Worm (Caenorhabditis elegans) whole organism, L1 larva: ENCODE measurements around the gene ZK354.8.
A peak's percentile ranks its signal among the peaks of the same experiment; 100 is the strongest.

Experiments
- C04F5.9 ChIP-seq: sonication (generic microtip); optimal IDR thresholded peaks from 2 replicates; lab custom pipeline; 2016; ENCODE audit warnings: missing genetic modification characterization, missing compliant biosample characterization
- F16B12.6 ChIP-seq: fragments of 150-350 bp; optimal IDR thresholded peaks from 2 replicates; lab custom pipeline; 2014; ENCODE audit warnings: missing biosample characterization, missing genetic modification characterization
- alr-1 ChIP-seq: fragments of 200-800 bp; sonication (Bioruptor generic); optimal IDR thresholded peaks from 2 replicates; lab custom pipeline; 2018; ENCODE audit warnings: borderline replicate concordance, mild to moderate bottlenecking, missing genetic modification characterization, missing compliant biosample characterization
- ama-1 ChIP-seq: fragments of 150-350 bp; optimal IDR thresholded peaks from 2 replicates; lab custom pipeline; 2014
- ceh-63 ChIP-seq: fragments of 200-800 bp; sonication (Bioruptor generic); optimal IDR thresholded peaks from 2 replicates; lab custom pipeline; 2018; ENCODE audit warnings: mild to moderate bottlenecking, missing genetic modification characterization, missing compliant biosample characterization
- dpl-1 ChIP-seq, 3 experiments: fragments of 150-350 bp in 2 of 3; sonication (generic microtip) in 1 of 3; optimal IDR thresholded peaks; 2 replicates each; lab custom pipeline; 2014 to 2017; ENCODE audit warnings: missing biosample characterization in 3 of 3, missing genetic modification characterization in 3 of 3, missing genetic modification reagents in 3 of 3
- dsc-1 ChIP-seq: sonication (generic microtip); optimal IDR thresholded peaks from 2 replicates; lab custom pipeline; 2016; ENCODE audit warnings: mild to moderate bottlenecking, missing genetic modification characterization, missing compliant biosample characterization
- efl-1 ChIP-seq, 4 experiments: fragments of 150-350 bp; optimal IDR thresholded peaks in 3 of 4; peaks in 1 of 4; 1 replicate in 1 of 4; 2 replicates in 3 of 4; lab custom pipeline; 2014; ENCODE audit warnings: missing biosample characterization in 2 of 4, missing genetic modification characterization in 2 of 4, missing genetic modification reagents in 2 of 4
- efl-3 ChIP-seq: fragments of 200-800 bp; sonication (Bioruptor generic); optimal IDR thresholded peaks from 2 replicates; lab custom pipeline; 2018; ENCODE audit warnings: mild to moderate bottlenecking, missing genetic modification characterization, missing compliant biosample characterization
- egl-13 ChIP-seq: sonication (generic microtip); optimal IDR thresholded peaks from 2 replicates; lab custom pipeline; 2016; ENCODE audit warnings: missing genotype, missing genetic modification reagents, missing genetic modification characterization, missing compliant biosample characterization
- egl-27 ChIP-seq, 2 experiments: fragments of 150-350 bp in 1 of 2; sonication (generic microtip); optimal IDR thresholded peaks; 3 replicates each; lab custom pipeline; 2017 to 2018; ENCODE audit warnings: missing biosample characterization in 2 of 2, missing genetic modification characterization in 2 of 2, missing genetic modification reagents in 2 of 2
- fkh-10 ChIP-seq: sonication (generic microtip); optimal IDR thresholded peaks from 2 replicates; lab custom pipeline; 2017; ENCODE audit warnings: missing biosample characterization, missing genetic modification reagents, missing genetic modification characterization
- fkh-8 ChIP-seq: sonication (generic microtip); optimal IDR thresholded peaks from 2 replicates; lab custom pipeline; 2016; ENCODE audit warnings: mild to moderate bottlenecking, missing genetic modification characterization, missing compliant biosample characterization
- grh-1 ChIP-seq: fragments of 200-800 bp; sonication (Bioruptor generic); IDR thresholded peaks from 2 replicates; pipeline ENCODE4 v1.3.6; 2022; ENCODE audit warnings: missing genetic modification reagents, missing genetic modification characterization, missing compliant biosample characterization
- hlh-17 ChIP-seq: fragments of 200-800 bp; sonication (Bioruptor generic); optimal IDR thresholded peaks from 2 replicates; lab custom pipeline; 2018; ENCODE audit warnings: missing genetic modification characterization, mild to moderate bottlenecking, missing compliant biosample characterization, moderate library complexity, borderline replicate concordance
- lin-14 ChIP-seq: fragments of 200-800 bp; sonication (Bioruptor generic); optimal IDR thresholded peaks from 2 replicates; lab custom pipeline; 2018; ENCODE audit warnings: mild to moderate bottlenecking, missing genetic modification characterization, moderate library complexity, missing compliant biosample characterization
- lin-35 ChIP-seq, 2 experiments: fragments of 150-350 bp; optimal IDR thresholded peaks; 2 replicates each; lab custom pipeline; 2014; ENCODE audit warnings: missing biosample characterization in 2 of 2, missing genetic modification characterization in 2 of 2, missing genetic modification reagents in 2 of 2
- lin-39 ChIP-seq: fragments of 150-350 bp; optimal IDR thresholded peaks from 2 replicates; lab custom pipeline; 2014; ENCODE audit warnings: missing biosample characterization, missing genetic modification reagents, missing genetic modification characterization
- lir-3 ChIP-seq: sonication (generic microtip); optimal IDR thresholded peaks from 2 replicates; lab custom pipeline; 2016; ENCODE audit warnings: mild to moderate bottlenecking, missing genetic modification characterization, moderate library complexity, missing compliant biosample characterization; ENCODE audit not compliant: poor library complexity
- lsy-2 ChIP-seq, 2 experiments: fragments of 150-350 bp; optimal IDR thresholded peaks; 2 replicates each; lab custom pipeline; 2014; ENCODE audit warnings: missing biosample characterization in 2 of 2, missing genetic modification characterization in 2 of 2
- mab-9 ChIP-seq: fragments of 200-800 bp; sonication (Bioruptor generic); IDR thresholded peaks from 2 replicates; pipeline ENCODE4 v1.3.6; 2022; ENCODE audit warnings: missing genetic modification reagents, missing genetic modification characterization, missing compliant biosample characterization
- mdl-1 ChIP-seq, 2 experiments: fragments of 150-350 bp; optimal IDR thresholded peaks; 2 replicates each; lab custom pipeline; 2014 to 2017; ENCODE audit warnings: missing biosample characterization in 2 of 2, missing genetic modification characterization in 2 of 2, inconsistent platforms in 1 of 2
- nhr-19 ChIP-seq: fragments of 200-800 bp; sonication (Bioruptor generic); conservative IDR thresholded peaks from 2 replicates; pipeline ENCODE4 v1.3.6; 2022; ENCODE audit warnings: missing genetic modification characterization, missing compliant biosample characterization
- nhr-20 ChIP-seq: sonication (generic microtip); optimal IDR thresholded peaks from 2 replicates; lab custom pipeline; 2016; ENCODE audit warnings: mild to moderate bottlenecking, missing genetic modification characterization, missing compliant biosample characterization
- nhr-47 ChIP-seq: sonication (generic microtip); optimal IDR thresholded peaks from 2 replicates; lab custom pipeline; 2016; ENCODE audit warnings: mild to moderate bottlenecking, missing genetic modification characterization, moderate library complexity, missing compliant biosample characterization
- nhr-71 ChIP-seq: sonication (generic microtip); optimal IDR thresholded peaks from 2 replicates; lab custom pipeline; 2016; ENCODE audit warnings: mild to moderate bottlenecking, missing genetic modification characterization, moderate library complexity, missing compliant biosample characterization
- nhr-85 ChIP-seq: sonication (generic microtip); peaks from one replicate; lab custom pipeline; 2016; ENCODE audit warnings: missing genetic modification characterization, inconsistent platforms, missing compliant biosample characterization
- nhr-90 ChIP-seq: sonication (generic microtip); optimal IDR thresholded peaks from 2 replicates; lab custom pipeline; 2016; ENCODE audit warnings: mild to moderate bottlenecking, missing genetic modification characterization, missing compliant biosample characterization; ENCODE audit not compliant: poor library complexity
- pag-3 ChIP-seq: sonication (generic microtip); optimal IDR thresholded peaks from 2 replicates; lab custom pipeline; 2017; ENCODE audit warnings: missing genetic modification characterization, mild to moderate bottlenecking, missing compliant biosample characterization, antibody characterized with exemption, borderline replicate concordance; ENCODE audit not compliant: insufficient read depth
- skn-1 ChIP-seq: fragments of 150-350 bp; optimal IDR thresholded peaks from 2 replicates; lab custom pipeline; 2014; ENCODE audit warnings: missing biosample characterization, missing genetic modification characterization
- snpc-4 ChIP-seq: fragments of 150-350 bp; optimal IDR thresholded peaks from 2 replicates; lab custom pipeline; 2014; ENCODE audit warnings: missing biosample characterization, missing genetic modification characterization
- snu-23 ChIP-seq: sonication (generic microtip); optimal IDR thresholded peaks from 2 replicates; lab custom pipeline; 2016; ENCODE audit warnings: missing genetic modification characterization, missing compliant biosample characterization
- sox-4 ChIP-seq: sonication (generic microtip); optimal IDR thresholded peaks from 2 replicates; lab custom pipeline; 2016; ENCODE audit warnings: missing genetic modification characterization, missing compliant biosample characterization
- sup-37 ChIP-seq: fragments of 200-800 bp; sonication (Bioruptor generic); optimal IDR thresholded peaks from 2 replicates; lab custom pipeline; 2018; ENCODE audit warnings: mild to moderate bottlenecking, missing genetic modification characterization, missing compliant biosample characterization
- swsn-7 ChIP-seq: sonication (generic microtip); optimal IDR thresholded peaks from 2 replicates; lab custom pipeline; 2016; ENCODE audit warnings: missing genetic modification characterization, missing compliant biosample characterization
- tbx-2 ChIP-seq: sonication (generic microtip); optimal IDR thresholded peaks from 2 replicates; lab custom pipeline; 2016; ENCODE audit warnings: missing genetic modification characterization, missing compliant biosample characterization
- tlp-1 ChIP-seq: fragments of 150-350 bp; optimal IDR thresholded peaks from 2 replicates; lab custom pipeline; 2014; ENCODE audit warnings: missing biosample characterization, missing genetic modification characterization
- unc-130 ChIP-seq: fragments of 150-350 bp; optimal IDR thresholded peaks from 2 replicates; lab custom pipeline; 2017; ENCODE audit warnings: missing biosample characterization, missing genetic modification characterization, inconsistent platforms
- unc-30 ChIP-seq: sonication (generic microtip); optimal IDR thresholded peaks from 2 replicates; lab custom pipeline; 2017; ENCODE audit warnings: missing biosample characterization, missing genetic modification characterization
- xbp-1 ChIP-seq: sonication (generic microtip); optimal IDR thresholded peaks from 2 replicates; lab custom pipeline; 2016; ENCODE audit warnings: missing genetic modification characterization, missing compliant biosample characterization
- zip-4 ChIP-seq: fragments of 200-800 bp; sonication (Bioruptor generic); optimal IDR thresholded peaks from 2 replicates; lab custom pipeline; 2018; ENCODE audit warnings: mild to moderate bottlenecking, missing genetic modification characterization, moderate library complexity, missing compliant biosample characterization
- ztf-11 ChIP-seq, 2 experiments: sonication (generic microtip); optimal IDR thresholded peaks; 2 replicates each; lab custom pipeline; 2016 to 2017; ENCODE audit warnings: missing genetic modification characterization in 2 of 2, missing biosample characterization in 1 of 2, missing compliant biosample characterization in 1 of 2
- ztf-4 ChIP-seq: fragments of 150-350 bp; optimal IDR thresholded peaks from 2 replicates; lab custom pipeline; 2014; ENCODE audit warnings: missing biosample characterization, missing genetic modification characterization

ZK354.8 gene

ce11 chrIV:5294467-5294866 is 11.5 kb downstream of the ZK354.8 start:
- TF ChIP-seq efl-1 (optimal IDR thresholded peaks at IDR 0.05; lab: Kevin White, UChicago) (no peak), efl-1 (GFP tag; optimal IDR thresholded peaks at IDR 0.05 in 1 of 2; lab: Kevin White, UChicago) (peak in 1 of 2 experiments; percentile 54), dsc-1 (tag; lab: Kevin White, UChicago) (peak; percentile 58), pag-3 (tag; lab: Kevin White, UChicago) (no peak)

ce11 chrIV:5291207-5291606 is 14.7 kb downstream of the ZK354.8 start:
- TF ChIP-seq skn-1 (tag; lab: Kevin White, UChicago) = no peak
- TF ChIP-seq lin-39 (tag; lab: Kevin White, UChicago) = no peak
- no peak for TF ChIP-seq tlp-1
- TF ChIP-seq mdl-1 (tag; optimal IDR thresholded peaks at IDR 0.05; lab: Kevin White, UChicago) = no peak
- TF ChIP-seq snu-23 (GFP tag; lab: Kevin White, UChicago) = no peak
- TF ChIP-seq tbx-2 = no peak
- TF ChIP-seq egl-27 (tag; optimal IDR thresholded peaks at IDR 0.05; lab: Kevin White, UChicago) = no peak
- no peak for TF ChIP-seq nhr-85 (tag; lab: Kevin White, UChicago)
- no peak for TF ChIP-seq sup-37 (GFP tag; lab: Kevin White, UChicago)
- no peak for TF ChIP-seq ztf-4
- no peak for TF ChIP-seq hlh-17 (GFP tag; lab: Kevin White, UChicago)
- TF ChIP-seq fkh-8 (tag; lab: Kevin White, UChicago) = no peak
- no peak for TF ChIP-seq snpc-4
- TF ChIP-seq zip-4 (GFP tag; lab: Kevin White, UChicago) = no peak
- no peak for TF ChIP-seq swsn-7 (tag; lab: Kevin White, UChicago)
- no peak for TF ChIP-seq lin-35 (GFP tag; optimal IDR thresholded peaks at IDR 0.05; lab: Kevin White, UChicago)
- TF ChIP-seq lin-14 (GFP tag; lab: Kevin White, UChicago) = no peak
- no peak for TF ChIP-seq efl-3 (GFP tag; lab: Kevin White, UChicago)
- TF ChIP-seq, all 84 proteins: peak for 0

ce11 chrIV:5290547-5290946 is 15.4 kb downstream of the ZK354.8 start, which contains the start of gene nlp-47:
TSS of gene nlp-47 (plus strand) at chrIV:5290847.
- TF ChIP-seq xbp-1 (tag; lab: Kevin White, UChicago) (no peak), dsc-1 (tag; lab: Kevin White, UChicago) (peak; percentile 62)

- TF ChIP-seq pag-3 (tag; lab: Kevin White, UChicago) (no peak), C04F5.9 (no peak), lin-14 (GFP tag; lab: Kevin White, UChicago) (no peak), egl-13 (tag; lab: Kevin White, UChicago) (no peak), dsc-1 (tag; lab: Kevin White, UChicago) (peak; percentile 43), alr-1 (no peak), nhr-20 (tag; lab: Kevin White, UChicago) (no peak), xbp-1 (tag; lab: Kevin White, UChicago) (no peak), fkh-10 (GFP tag; lab: Kevin White, UChicago) (no peak), ceh-63 (GFP tag; lab: Kevin White, UChicago) (no peak), sup-37 (GFP tag; lab: Kevin White, UChicago) (no peak), fkh-8 (tag; lab: Kevin White, UChicago) (peak; percentile 76), nhr-19 (GFP tag; lab: Robert Waterston, UW) (no peak), ztf-11 (tag; optimal IDR thresholded peaks at IDR 0.05; lab: Kevin White, UChicago) (no peak), ama-1 (lab: Kevin White, UChicago) (no peak), unc-30 (tag; lab: Kevin White, UChicago) (no peak), nhr-90 (tag; lab: Kevin White, UChicago) (no peak), dpl-1 (GFP tag; optimal IDR thresholded peaks at IDR 0.05; lab: Kevin White, UChicago) (no peak), unc-130 (no peak), zip-4 (GFP tag; lab: Kevin White, UChicago) (no peak), swsn-7 (tag; lab: Kevin White, UChicago) (no peak), hlh-17 (GFP tag; lab: Kevin White, UChicago) (no peak), F16B12.6 (no peak), efl-1 (optimal IDR thresholded peaks at IDR 0.05; lab: Kevin White, UChicago) (no peak), efl-1 (GFP tag; optimal IDR thresholded peaks at IDR 0.05 in 1 of 2; lab: Kevin White, UChicago) (no peak), lsy-2 (tag; optimal IDR thresholded peaks at IDR 0.05; lab: Kevin White, UChicago) (no peak), nhr-47 (tag; lab: Kevin White, UChicago) (peak; percentile 38), nhr-71 (peak; percentile 37), grh-1 (GFP tag; lab: Robert Waterston, UW) (no peak), tbx-2 (no peak), mab-9 (GFP tag; lab: Robert Waterston, UW) (no peak), lir-3 (tag; lab: Kevin White, UChicago) (no peak), tlp-1 (no peak), sox-4 (tag; lab: Kevin White, UChicago) (peak; percentile 55)
Measured at ce11 chrIV:5288932-5289331, 17.0 kb downstream of the ZK354.8 start.
